Fruit fly (Drosophila melanogaster) whole organism, embryonic: ENCODE data around the gene CG2931.

Source experiments
- B-H1 ChIP-seq: fragments of 200-800 bp; sonication (Bioruptor generic); IDR thresholded peaks from 3 replicates; pipeline ENCODE4 v1.3.6; 2022; ENCODE audit warnings: missing biosample characterization, missing genetic modification characterization
- CG10366 ChIP-seq: fragments of 200-800 bp; sonication (Bioruptor generic); IDR thresholded peaks from 2 replicates; pipeline ENCODE4 v1.3.6; 2022; ENCODE audit warnings: missing biosample characterization, missing genetic modification characterization
- CG10543 ChIP-seq: fragments of 200-800 bp; sonication (Bioruptor generic); optimal IDR thresholded peaks from 3 replicates; lab custom pipeline; 2017; ENCODE audit warnings: missing biosample characterization, mild to moderate bottlenecking, missing genetic modification characterization, moderate library complexity
- CG11456 ChIP-seq: fragments of 200-800 bp; sonication (Bioruptor generic); IDR thresholded peaks from 3 replicates; pipeline ENCODE4 v1.3.6; 2022; ENCODE audit warnings: missing biosample characterization, missing genetic modification characterization
- CG11695 ChIP-seq: fragments of 200-800 bp; sonication (Bioruptor generic); IDR thresholded peaks from 3 replicates; pipeline ENCODE4 v1.3.6; 2022; ENCODE audit warnings: missing biosample characterization, missing genetic modification characterization
- CG11723 ChIP-seq: fragments of 200-800 bp; sonication (Bioruptor generic); optimal IDR thresholded peaks from 2 replicates; lab custom pipeline; 2017; ENCODE audit warnings: missing biosample characterization, mild to moderate bottlenecking, missing genetic modification characterization
- CG1647 ChIP-seq: fragments of 200-800 bp; sonication (Bioruptor generic); optimal IDR thresholded peaks from 3 replicates; lab custom pipeline; 2016; ENCODE audit warnings: missing biosample characterization, missing genetic modification characterization
- CG17802 ChIP-seq: fragments of 200-800 bp; sonication (Bioruptor generic); optimal IDR thresholded peaks from 2 replicates; lab custom pipeline; 2018; ENCODE audit warnings: missing biosample characterization, mild to moderate bottlenecking, missing genetic modification characterization, moderate library complexity
- CG18011 ChIP-seq: fragments of 200-800 bp; sonication (Bioruptor generic); optimal IDR thresholded peaks from 2 replicates; lab custom pipeline; 2017; ENCODE audit warnings: missing biosample characterization, missing genetic modification characterization, mild to moderate bottlenecking, moderate library complexity, missing genotype
- CG18262 ChIP-seq: fragments of 200-800 bp; optimal IDR thresholded peaks from 3 replicates; lab custom pipeline; 2019; ENCODE audit warnings: missing biosample characterization, mild to moderate bottlenecking, missing genetic modification characterization, moderate library complexity
- CG18599 ChIP-seq: fragments of 200-800 bp; sonication (Bioruptor generic); optimal IDR thresholded peaks from 3 replicates; lab custom pipeline; 2017; ENCODE audit warnings: missing biosample characterization, missing genetic modification characterization, mild to moderate bottlenecking, moderate library complexity, missing genetic modification reagents
- CG18619 ChIP-seq: fragments of 200-800 bp; sonication (Bioruptor generic); optimal IDR thresholded peaks from 3 replicates; lab custom pipeline; 2017; ENCODE audit warnings: missing biosample characterization, mild to moderate bottlenecking, missing genetic modification characterization
- CG31388 ChIP-seq: fragments of 200-800 bp; sonication (Bioruptor generic); optimal IDR thresholded peaks from 2 replicates; lab custom pipeline; 2016; ENCODE audit warnings: missing biosample characterization, missing genetic modification characterization
- CG34224 ChIP-seq: fragments of 200-800 bp; sonication (Bioruptor generic); IDR thresholded peaks from 3 replicates; pipeline ENCODE4 v1.3.6; 2022; ENCODE audit warnings: missing biosample characterization, missing genetic modification characterization; ENCODE audit not compliant: partially characterized antibody
- CG3995 ChIP-seq: fragments of 200-800 bp; sonication (Bioruptor generic); optimal IDR thresholded peaks from 3 replicates; lab custom pipeline; 2016; ENCODE audit warnings: missing biosample characterization, missing genetic modification characterization
- CG4282 ChIP-seq: fragments of 200-800 bp; sonication (Bioruptor generic); optimal IDR thresholded peaks from 2 replicates; lab custom pipeline; 2016; ENCODE audit warnings: missing biosample characterization, missing genetic modification characterization
- CG5953 ChIP-seq: fragments of 200-800 bp; sonication (Bioruptor generic); IDR thresholded peaks from 2 replicates; pipeline ENCODE4 v1.3.6; 2022; ENCODE audit warnings: missing biosample characterization, missing genetic modification characterization
- CG7556 ChIP-seq: fragments of 200-800 bp; sonication (Bioruptor generic); optimal IDR thresholded peaks from 2 replicates; lab custom pipeline; 2017; ENCODE audit warnings: missing biosample characterization, mild to moderate bottlenecking, missing genetic modification characterization
- CG7987 ChIP-seq: fragments of 200-800 bp; sonication (Bioruptor generic); optimal IDR thresholded peaks from 2 replicates; lab custom pipeline; 2018; ENCODE audit warnings: missing biosample characterization, mild to moderate bottlenecking, missing genetic modification characterization, moderate library complexity
- CG8290 ChIP-seq, 3 experiments: fragments of 200-800 bp; sonication (Bioruptor generic); optimal IDR thresholded peaks; 2 replicates each; lab custom pipeline; 2016 to 2019; ENCODE audit warnings: missing biosample characterization in 3 of 3, missing genetic modification characterization in 3 of 3, mild to moderate bottlenecking in 2 of 3, moderate library complexity in 1 of 3
- CG8388 ChIP-seq: fragments of 200-800 bp; sonication (Bioruptor generic); optimal IDR thresholded peaks from 2 replicates; lab custom pipeline; 2019; ENCODE audit warnings: missing biosample characterization, mild to moderate bottlenecking, missing genetic modification characterization, moderate library complexity
- CG9817 ChIP-seq: fragments of 200-800 bp; sonication (Bioruptor generic); optimal IDR thresholded peaks from 2 replicates; lab custom pipeline; 2018; ENCODE audit warnings: missing biosample characterization, mild to moderate bottlenecking, missing genetic modification characterization, moderate library complexity
- D19A ChIP-seq: fragments of 200-800 bp; optimal IDR thresholded peaks from 3 replicates; lab custom pipeline; 2019; ENCODE audit warnings: missing biosample characterization, mild to moderate bottlenecking, missing genetic modification characterization, moderate library complexity
- E2f2 ChIP-seq: fragments of 200-800 bp; sonication (Bioruptor generic); IDR thresholded peaks from 2 replicates; pipeline ENCODE4 v1.3.6; 2022; ENCODE audit warnings: missing biosample characterization, missing genetic modification characterization
- ERR ChIP-seq: fragments of 200-800 bp; sonication (Bioruptor generic); optimal IDR thresholded peaks from 2 replicates; lab custom pipeline; 2016; ENCODE audit warnings: missing biosample characterization, missing genetic modification characterization
- Elba2 ChIP-seq: fragments of 200-800 bp; sonication (Bioruptor generic); optimal IDR thresholded peaks from 3 replicates; lab custom pipeline; 2016; ENCODE audit warnings: missing biosample characterization, missing genetic modification characterization
- Gug ChIP-seq: fragments of 200-800 bp; sonication (Bioruptor generic); IDR thresholded peaks from 4 replicates; pipeline ENCODE4 v1.3.6; 2022; ENCODE audit warnings: missing biosample characterization, missing genetic modification characterization
- HHEX ChIP-seq: fragments of 200-800 bp; sonication (Bioruptor generic); optimal IDR thresholded peaks from 3 replicates; lab custom pipeline; 2017; ENCODE audit warnings: missing biosample characterization, mild to moderate bottlenecking, missing genetic modification characterization, missing genetic modification reagents
- Hr78 ChIP-seq, 2 experiments: fragments of 200-800 bp in 1 of 2; fragments of >200 bp in 1 of 2; sonication (Bioruptor generic) in 1 of 2; optimal IDR thresholded peaks; 2 replicates each; lab custom pipeline; 2017 to 2019; ENCODE audit warnings: missing biosample characterization in 2 of 2, missing genetic modification characterization in 2 of 2, mild to moderate bottlenecking in 1 of 2, moderate library complexity in 1 of 2
- Mad ChIP-seq: fragments of 200-800 bp; sonication (Bioruptor generic); optimal IDR thresholded peaks from 2 replicates; lab custom pipeline; 2016; ENCODE audit warnings: missing biosample characterization, missing genetic modification characterization
- Max ChIP-seq: fragments of 200-800 bp; sonication (Bioruptor generic); optimal IDR thresholded peaks from 2 replicates; lab custom pipeline; 2016; ENCODE audit warnings: missing biosample characterization, mild to moderate bottlenecking, missing genetic modification characterization
- Meics ChIP-seq: fragments of 200-800 bp; sonication (Bioruptor generic); optimal IDR thresholded peaks from 2 replicates; lab custom pipeline; 2017; ENCODE audit warnings: missing biosample characterization, mild to moderate bottlenecking, missing genetic modification characterization
- Nf-YB ChIP-seq: fragments of 200-800 bp; sonication (Bioruptor generic); optimal IDR thresholded peaks from 3 replicates; lab custom pipeline; 2019; ENCODE audit warnings: missing biosample characterization, mild to moderate bottlenecking, missing genetic modification characterization, moderate library complexity
- Pdp1 ChIP-seq, 2 experiments: fragments of 200-800 bp; sonication (Bioruptor generic); optimal IDR thresholded peaks; 3 replicates each; lab custom pipeline; 2016; ENCODE audit warnings: missing biosample characterization in 2 of 2, missing genetic modification characterization in 2 of 2, mild to moderate bottlenecking in 1 of 2, moderate library complexity in 1 of 2
- Poxn ChIP-seq: fragments of 200-800 bp; sonication (Bioruptor generic); IDR thresholded peaks from 2 replicates; pipeline ENCODE4 v1.3.6; 2022; ENCODE audit warnings: missing biosample characterization, missing genetic modification characterization
- Rfx ChIP-seq: fragments of 200-800 bp; sonication (Bioruptor generic); IDR thresholded peaks from 2 replicates; pipeline ENCODE4 v1.3.6; 2022; ENCODE audit warnings: missing biosample characterization, missing genetic modification characterization
- Ssrp ChIP-seq: fragments of 200-800 bp; sonication (Bioruptor generic); optimal IDR thresholded peaks from 2 replicates; lab custom pipeline; 2018; ENCODE audit warnings: missing biosample characterization, mild to moderate bottlenecking, missing genetic modification characterization, moderate library complexity
- ab ChIP-seq: fragments of 200-800 bp; sonication (Bioruptor generic); optimal IDR thresholded peaks from 2 replicates; lab custom pipeline; 2016; ENCODE audit warnings: missing biosample characterization, missing genetic modification characterization
- amos ChIP-seq: fragments of 200-800 bp; sonication (Bioruptor generic); IDR thresholded peaks from 2 replicates; pipeline ENCODE4 v1.3.6; 2022; ENCODE audit warnings: missing biosample characterization, missing genetic modification characterization; ENCODE audit not compliant: partially characterized antibody
- ash1 ChIP-seq: fragments of 200-800 bp; sonication (Bioruptor generic); optimal IDR thresholded peaks from 2 replicates; lab custom pipeline; 2018; ENCODE audit warnings: missing biosample characterization, mild to moderate bottlenecking, missing genetic modification characterization
- cwo ChIP-seq: fragments of 200-800 bp; sonication (Bioruptor generic); optimal IDR thresholded peaks from 3 replicates; lab custom pipeline; 2017; ENCODE audit warnings: missing biosample characterization, missing genetic modification characterization, mild to moderate bottlenecking, moderate library complexity, missing genetic modification reagents
- danr ChIP-seq: fragments of 200-800 bp; sonication (Bioruptor generic); IDR thresholded peaks from 2 replicates; pipeline ENCODE4 v1.3.6; 2022; ENCODE audit warnings: missing biosample characterization, missing genetic modification characterization
- kni ChIP-seq: fragments of 200-800 bp; sonication (Bioruptor generic); optimal IDR thresholded peaks from 3 replicates; lab custom pipeline; 2017; ENCODE audit warnings: mild to moderate bottlenecking, missing biosample characterization, missing genetic modification reagents, missing genetic modification characterization
- pfk ChIP-seq: fragments of 200-800 bp; sonication (Bioruptor generic); optimal IDR thresholded peaks from 2 replicates; lab custom pipeline; 2018; ENCODE audit warnings: missing biosample characterization, mild to moderate bottlenecking, missing genetic modification characterization, moderate library complexity
- phol ChIP-seq: fragments of 200-800 bp; sonication (Bioruptor generic); optimal IDR thresholded peaks from 3 replicates; lab custom pipeline; 2018; ENCODE audit warnings: missing biosample characterization, mild to moderate bottlenecking, missing genetic modification characterization, moderate library complexity
- sim ChIP-seq: fragments of 200-800 bp; sonication (Bioruptor generic); IDR thresholded peaks from 2 replicates; pipeline ENCODE4 v1.3.6; 2022; ENCODE audit warnings: missing biosample characterization, missing genetic modification characterization
- slbo ChIP-seq: fragments of 200-800 bp; sonication (Bioruptor generic); IDR thresholded peaks from 2 replicates; pipeline ENCODE4 v1.3.6; 2022; ENCODE audit warnings: missing biosample characterization, missing genetic modification characterization
- sug ChIP-seq: fragments of 200-800 bp; optimal IDR thresholded peaks from 2 replicates; lab custom pipeline; 2019; ENCODE audit warnings: missing biosample characterization, mild to moderate bottlenecking, missing genetic modification characterization, moderate library complexity
- tgo ChIP-seq: fragments of 200-800 bp; sonication (Bioruptor generic); IDR thresholded peaks from 3 replicates; pipeline ENCODE4 v1.3.6; 2022; ENCODE audit warnings: missing biosample characterization, missing genetic modification characterization
- tx ChIP-seq: fragments of 200-800 bp; sonication (Bioruptor generic); optimal IDR thresholded peaks from 2 replicates; lab custom pipeline; 2016; ENCODE audit warnings: missing biosample characterization, missing genetic modification characterization

Gene CG2931

DNA sequence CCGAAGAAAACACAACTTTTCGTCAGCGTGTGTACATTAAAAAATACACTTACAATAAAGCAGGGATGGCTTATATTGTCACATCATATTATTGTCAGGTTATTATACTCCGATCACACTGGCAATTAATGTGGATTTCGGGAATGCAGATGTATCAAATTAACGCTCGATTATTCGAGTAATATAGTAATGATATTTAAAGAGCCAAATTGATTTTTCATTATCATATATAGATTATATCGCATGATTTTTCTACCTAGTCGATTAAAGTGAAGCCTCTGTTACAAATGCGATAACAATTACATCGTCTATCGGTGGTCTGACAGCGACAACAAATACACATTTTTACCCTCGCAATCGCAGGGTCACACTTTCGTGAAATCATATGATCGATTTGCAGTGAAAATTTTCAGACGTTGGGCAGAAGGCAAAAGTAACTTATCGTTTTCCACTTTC lies 23.0 kb upstream of the CG2931 start, which contains the start of the genes noi and Vha26 (continued):
- TF ChIP-seq CG10366 (GFP tag; lab: Robert Waterston, UW) (no peak), slbo (GFP tag; lab: Robert Waterston, UW) (peak; percentile 47), CG18599 (GFP tag; lab: Kevin White, UChicago) (no peak), CG7556 (no peak), cwo (GFP tag; lab: Kevin White, UChicago) (no peak), CG7987 (GFP tag; lab: Kevin White, UChicago) (no peak), CG18619 (peak; percentile 20), CG10543 (peak; percentile 44), Ssrp (no peak), Nf-YB (GFP tag; lab: Kevin White, UChicago) (no peak), B-H1 (GFP tag; lab: Robert Waterston, UW) (no peak), CG11456 (no peak), sim (GFP tag; lab: Robert Waterston, UW) (no peak), CG1647 (GFP tag; lab: Kevin White, UChicago) (no peak), phol (peak; percentile 76), CG31388 (GFP tag; lab: Kevin White, UChicago) (no peak), CG3995 (GFP tag; lab: Kevin White, UChicago) (peak; percentile 85), HHEX (GFP tag; lab: Kevin White, UChicago) (no peak), Mad (peak; percentile 13), CG34224 (GFP tag; lab: Robert Waterston, UW) (peak; percentile 47; the same call in 2 of the 3 replicates), danr (no peak), Gug (0 out of 4 replicates have a peak, but pooled peaks have one; percentile 23), tgo (GFP tag; lab: Robert Waterston, UW) (no peak), CG8388 (no peak), Pdp1 (GFP tag; optimal IDR thresholded peaks at IDR 0.05; lab: Kevin White, UChicago) (peak; percentile 4 to 43), kni (GFP tag; lab: Kevin White, UChicago) (no peak), E2f2 (GFP tag; lab: Robert Waterston, UW) (peak; percentile 41; the same call in 1 of the 2 replicates), CG4282 (GFP tag; lab: Kevin White, UChicago) (no peak), CG11723 (GFP tag; lab: Kevin White, UChicago) (no peak), CG18011 (no peak), pfk (GFP tag; lab: Kevin White, UChicago) (peak; percentile 39), CG5953 (GFP tag; lab: Robert Waterston, UW) (no peak), tx (GFP tag; lab: Kevin White, UChicago) (no peak), sug (tag; lab: Kevin White, UChicago) (peak; percentile 63), Hr78 (GFP tag; optimal IDR thresholded peaks at IDR 0.05; lab: Kevin White, UChicago) (peak in 1 of 2 experiments; percentile 54), ab (GFP tag; lab: Kevin White, UChicago) (no peak), ash1 (GFP tag; lab: Kevin White, UChicago) (no peak), CG17802 (tag; lab: Kevin White, UChicago) (peak; percentile 94), Elba2 (GFP tag; lab: Kevin White, UChicago) (no peak), Rfx (GFP tag; lab: Robert Waterston, UW) (no peak), ERR (no peak), Poxn (GFP tag; lab: Robert Waterston, UW) (no peak), CG18262 (peak; percentile 37), amos (GFP tag; lab: Robert Waterston, UW) (peak; percentile 59), Meics (GFP tag; lab: Kevin White, UChicago) (peak; percentile 2), Max (GFP tag; lab: Kevin White, UChicago) (peak; percentile 41), CG9817 (tag; lab: Kevin White, UChicago) (no peak), CG11695 (GFP tag; lab: Robert Waterston, UW) (no peak), D19A (tag; lab: Kevin White, UChicago) (peak; percentile 95), CG8290 (GFP tag; optimal IDR thresholded peaks at IDR 0.05; lab: Kevin White, UChicago) (peak; percentile 54), CG8290 (tag; optimal IDR thresholded peaks at IDR 0.05; lab: Kevin White, UChicago) (peak in 1 of 2 experiments; percentile 28)
